Fruit fly (Drosophila melanogaster) S2 (cell line): ENCODE measurements around the gene CG33687.

Source experiments
- CG8478 ChIP-seq: fragments of >200 bp; optimal IDR thresholded peaks from 2 replicates; lab custom pipeline; 2018
- CTCF ChIP-seq, 2 experiments: fragments of >200 bp; optimal IDR thresholded peaks; 2 replicates each; lab custom pipeline; 2018

The CG33687 gene

dm6 chr3L:16197450-16197918 is at the start of gene CG33687:
Gene CG33687, plus strand, starts transcription at chr3L:16197868.
- TF ChIP-seq CG8478 (lab: Kevin White, UChicago) (no peak), CTCF (optimal IDR thresholded peaks at IDR 0.05; lab: Kevin White, UChicago) (no peak)

dm6 chr3L:16149418-16150160 is 48.1 kb upstream of the CG33687 start:
- TF ChIP-seq CTCF (optimal IDR thresholded peaks at IDR 0.05; lab: Kevin White, UChicago) (no peak), CG8478 (lab: Kevin White, UChicago) (no peak)

- TF ChIP-seq CG8478 (lab: Kevin White, UChicago) (no peak), CTCF (optimal IDR thresholded peaks at IDR 0.05; lab: Kevin White, UChicago) (no peak)
Measured at dm6 chr3L:16150161-16150538, 47.5 kb upstream of the CG33687 start.

dm6 chr3L:16150850-16151515 is 46.7 kb upstream of the CG33687 start:
- TF ChIP-seq CTCF (optimal IDR thresholded peaks at IDR 0.05; lab: Kevin White, UChicago) (no peak), CG8478 (lab: Kevin White, UChicago) (no peak)

dm6 chr3L:16151742-16152141 is 45.9 kb upstream of the CG33687 start:
- TF ChIP-seq CTCF (optimal IDR thresholded peaks at IDR 0.05; lab: Kevin White, UChicago) (no peak), CG8478 (lab: Kevin White, UChicago) (no peak)

DNA sequence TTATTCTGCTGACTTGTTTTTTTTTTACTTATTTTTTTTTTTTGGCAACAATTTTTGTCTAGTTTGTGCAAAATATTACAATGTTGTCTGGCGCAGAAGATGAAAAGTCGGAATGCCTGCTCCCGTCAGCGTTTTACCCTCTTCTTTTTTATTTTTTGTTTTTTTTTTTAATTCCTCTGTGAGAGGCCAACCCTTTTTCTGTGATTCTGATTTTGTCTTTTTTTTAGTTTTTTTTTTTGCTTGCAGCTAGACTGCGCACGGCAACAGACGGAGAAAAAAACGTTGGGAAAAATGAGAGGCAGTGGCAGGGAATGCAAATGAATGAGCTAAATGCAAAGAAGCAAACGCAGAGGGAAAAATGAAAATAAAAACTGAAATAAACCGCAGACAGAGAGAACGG is 44.6 kb upstream of the CG33687 start:
- TF ChIP-seq CTCF (optimal IDR thresholded peaks at IDR 0.05; lab: Kevin White, UChicago) = no peak
- no peak for TF ChIP-seq CG8478 (lab: Kevin White, UChicago)

dm6 chr3L:16153650-16154049 is 44.0 kb upstream of the CG33687 start:
- TF ChIP-seq CTCF (optimal IDR thresholded peaks at IDR 0.05; lab: Kevin White, UChicago) (no peak), CG8478 (lab: Kevin White, UChicago) (no peak)

dm6 chr3L:16155547-16155946 is 42.1 kb upstream of the CG33687 start:
- TF ChIP-seq CG8478 (lab: Kevin White, UChicago) (no peak), CTCF (optimal IDR thresholded peaks at IDR 0.05; lab: Kevin White, UChicago) (no peak)

DNA sequence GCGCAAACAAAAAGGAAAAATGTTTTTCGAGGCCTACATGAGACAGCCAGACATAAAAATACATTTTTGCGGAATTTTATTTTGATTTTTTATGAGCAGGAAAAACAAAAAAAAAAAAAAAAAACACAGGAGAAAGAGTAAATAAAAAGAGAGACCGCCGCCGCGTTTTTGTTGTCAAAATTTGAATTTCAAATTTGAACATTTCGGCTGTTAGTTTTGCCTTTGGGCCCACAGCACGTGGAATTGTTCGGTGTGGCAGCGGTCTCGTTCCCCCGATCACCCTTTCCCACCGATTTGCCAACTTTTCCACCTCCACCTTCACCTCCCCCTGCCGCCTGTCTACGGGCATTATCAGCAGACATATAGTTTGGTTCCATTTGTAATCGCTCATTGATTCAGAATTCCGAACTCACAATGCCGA is 40.9 kb upstream of the CG33687 start:
- TF ChIP-seq CG8478 (lab: Kevin White, UChicago) (no peak), CTCF (optimal IDR thresholded peaks at IDR 0.05; lab: Kevin White, UChicago) (no peak)

- TF ChIP-seq CG8478 (lab: Kevin White, UChicago) = no peak
- TF ChIP-seq CTCF (optimal IDR thresholded peaks at IDR 0.05; lab: Kevin White, UChicago) = no peak
Measured at dm6 chr3L:16157251-16158190, 40.1 kb upstream of the CG33687 start.

dm6 chr3L:16158322-16158721 is 39.3 kb upstream of the CG33687 start:
- TF ChIP-seq CG8478 (lab: Kevin White, UChicago) = no peak
- no peak for TF ChIP-seq CTCF (optimal IDR thresholded peaks at IDR 0.05; lab: Kevin White, UChicago)

- no peak for TF ChIP-seq CG8478 (lab: Kevin White, UChicago)
- TF ChIP-seq CTCF (optimal IDR thresholded peaks at IDR 0.05; lab: Kevin White, UChicago) = no peak
Measured at dm6 chr3L:16159161-16160072, 38.3 kb upstream of the CG33687 start.

dm6 chr3L:16160073-16160398 is 37.6 kb upstream of the CG33687 start:
- TF ChIP-seq CTCF (optimal IDR thresholded peaks at IDR 0.05; lab: Kevin White, UChicago) (no peak), CG8478 (lab: Kevin White, UChicago) (no peak)
